Fruit fly (Drosophila melanogaster) whole organism, embryonic: ENCODE results near the gene CG5697.

Experiments
- Abd-B ChIP-seq: fragments of 200-800 bp; sonication (Bioruptor generic); optimal IDR thresholded peaks from 2 replicates; lab custom pipeline; 2018; ENCODE audit warnings: missing biosample characterization, mild to moderate bottlenecking, missing genetic modification characterization, moderate library complexity
- B-H1 ChIP-seq: fragments of 200-800 bp; sonication (Bioruptor generic); IDR thresholded peaks from 3 replicates; pipeline ENCODE4 v1.3.6; 2022; ENCODE audit warnings: missing biosample characterization, missing genetic modification characterization
- CG10209 ChIP-seq: fragments of 200-800 bp; sonication (Bioruptor generic); optimal IDR thresholded peaks from 3 replicates; lab custom pipeline; 2017; ENCODE audit warnings: missing biosample characterization, mild to moderate bottlenecking, missing genetic modification characterization, missing genetic modification reagents
- CG10654 ChIP-seq: fragments of 200-800 bp; sonication (Bioruptor generic); optimal IDR thresholded peaks from 2 replicates; lab custom pipeline; 2016; ENCODE audit warnings: missing biosample characterization, missing genetic modification characterization
- CG1233 ChIP-seq: fragments of 200-800 bp; sonication (Bioruptor generic); optimal IDR thresholded peaks from 4 replicates; lab custom pipeline; 2018; ENCODE audit warnings: missing biosample characterization, mild to moderate bottlenecking, missing genetic modification characterization
- CG13123 ChIP-seq: fragments of 200-800 bp; sonication (Bioruptor generic); optimal IDR thresholded peaks from 2 replicates; lab custom pipeline; 2016; ENCODE audit warnings: missing biosample characterization, missing genetic modification characterization
- CG14050 ChIP-seq: fragments of 200-800 bp; sonication (Bioruptor generic); IDR thresholded peaks from 3 replicates; pipeline ENCODE4 v1.3.6; 2022; ENCODE audit warnings: missing biosample characterization, missing genetic modification characterization
- CG17359 ChIP-seq: fragments of 200-800 bp; sonication (Bioruptor generic); optimal IDR thresholded peaks from 3 replicates; lab custom pipeline; 2018; ENCODE audit warnings: missing biosample characterization, mild to moderate bottlenecking, missing genetic modification characterization, moderate library complexity
- CG17361 ChIP-seq: fragments of 200-800 bp; sonication (Bioruptor generic); IDR thresholded peaks from 3 replicates; pipeline ENCODE4 v1.3.6; 2022; ENCODE audit warnings: missing biosample characterization, missing genetic modification characterization
- CG2120 ChIP-seq: fragments of 200-800 bp; sonication (Bioruptor generic); optimal IDR thresholded peaks from 3 replicates; lab custom pipeline; 2016; ENCODE audit warnings: missing biosample characterization, missing genetic modification characterization
- CG2712 ChIP-seq: fragments of 200-800 bp; optimal IDR thresholded peaks from 3 replicates; lab custom pipeline; 2019; ENCODE audit warnings: missing biosample characterization, mild to moderate bottlenecking, missing genetic modification characterization, moderate library complexity
- CG3281 ChIP-seq: fragments of 200-800 bp; sonication (Bioruptor generic); optimal IDR thresholded peaks from 3 replicates; lab custom pipeline; 2017; ENCODE audit warnings: missing biosample characterization, mild to moderate bottlenecking, missing genetic modification characterization
- CG4404 ChIP-seq: fragments of 200-800 bp; sonication (Bioruptor generic); IDR thresholded peaks from 2 replicates; pipeline ENCODE4 v1.3.6; 2022; ENCODE audit warnings: missing biosample characterization, missing genetic modification characterization
- CG4854 ChIP-seq: fragments of 200-800 bp; sonication (Bioruptor generic); optimal IDR thresholded peaks from 2 replicates; lab custom pipeline; 2016; ENCODE audit warnings: missing biosample characterization, missing genetic modification characterization, inconsistent platforms
- CG6254 ChIP-seq: fragments of 200-800 bp; sonication (Bioruptor generic); optimal IDR thresholded peaks from 3 replicates; lab custom pipeline; 2017; ENCODE audit warnings: mild to moderate bottlenecking, missing biosample characterization, missing genetic modification reagents, missing genetic modification characterization
- CG8944 ChIP-seq: fragments of 200-800 bp; sonication (Bioruptor generic); optimal IDR thresholded peaks from 3 replicates; lab custom pipeline; 2016; ENCODE audit warnings: missing biosample characterization, missing genetic modification characterization
- CG9797 ChIP-seq: fragments of 200-800 bp; sonication (Bioruptor generic); optimal IDR thresholded peaks from 3 replicates; lab custom pipeline; 2018; ENCODE audit warnings: missing biosample characterization, mild to moderate bottlenecking, missing genetic modification characterization
- CTCF ChIP-seq: fragments of 200-800 bp; sonication (Bioruptor generic); optimal IDR thresholded peaks from 2 replicates; lab custom pipeline; 2017; ENCODE audit warnings: missing biosample characterization, mild to moderate bottlenecking, missing genetic modification characterization, moderate library complexity
- CkIIα-i1 ChIP-seq: fragments of 200-800 bp; sonication (Bioruptor generic); IDR thresholded peaks from 2 replicates; pipeline ENCODE4 v1.3.6; 2022; ENCODE audit warnings: missing biosample characterization, missing genetic modification characterization
- Dbx ChIP-seq: fragments of 200-800 bp; sonication (Bioruptor generic); IDR thresholded peaks from 3 replicates; pipeline ENCODE4 v1.3.6; 2022; ENCODE audit warnings: missing biosample characterization, missing genetic modification characterization
- Dref ChIP-seq: fragments of 200-800 bp; sonication (Bioruptor generic); IDR thresholded peaks from 2 replicates; pipeline ENCODE4 v1.3.6; 2022; ENCODE audit warnings: missing biosample characterization, missing genetic modification characterization
- E2f1 ChIP-seq: fragments of 200-800 bp; sonication (Bioruptor generic); IDR thresholded peaks from 2 replicates; pipeline ENCODE4 v1.3.6; 2022; ENCODE audit warnings: missing biosample characterization, missing genetic modification characterization
- HLH54F ChIP-seq: fragments of 200-800 bp; sonication (Bioruptor generic); optimal IDR thresholded peaks from 3 replicates; lab custom pipeline; 2016; ENCODE audit warnings: missing biosample characterization, missing genetic modification characterization
- HmgD ChIP-seq: fragments of 200-800 bp; sonication (Bioruptor generic); optimal IDR thresholded peaks from 3 replicates; lab custom pipeline; 2016; ENCODE audit warnings: missing biosample characterization, missing genetic modification characterization
- Mrtf ChIP-seq: fragments of 200-800 bp; sonication (Bioruptor generic); IDR thresholded peaks from 3 replicates; pipeline ENCODE4 v1.3.6; 2022; ENCODE audit warnings: missing biosample characterization, missing genetic modification characterization
- NC2β ChIP-seq: fragments of 200-800 bp; sonication (Bioruptor generic); optimal IDR thresholded peaks from 2 replicates; lab custom pipeline; 2016; ENCODE audit warnings: missing biosample characterization, missing genetic modification characterization
- Scr ChIP-seq: fragments of 200-800 bp; sonication (Bioruptor generic); IDR thresholded peaks from 2 replicates; pipeline ENCODE4 v1.3.6; 2022; ENCODE audit warnings: missing biosample characterization, missing genetic modification characterization; ENCODE audit not compliant: partially characterized antibody
- Side ChIP-seq: fragments of 200-800 bp; sonication (Bioruptor generic); optimal IDR thresholded peaks from 2 replicates; lab custom pipeline; 2016; ENCODE audit warnings: missing biosample characterization, missing genetic modification characterization
- Six4 ChIP-seq: fragments of 200-800 bp; sonication (Bioruptor generic); optimal IDR thresholded peaks from 2 replicates; lab custom pipeline; 2016; ENCODE audit warnings: missing biosample characterization, missing genetic modification characterization
- ap ChIP-seq: fragments of 200-800 bp; sonication (Bioruptor generic); IDR thresholded peaks from 2 replicates; pipeline ENCODE4 v1.3.6; 2022; ENCODE audit warnings: missing biosample characterization, missing genetic modification characterization
- az2 ChIP-seq: fragments of 200-800 bp; sonication (Bioruptor generic); optimal IDR thresholded peaks from 3 replicates; lab custom pipeline; 2016; ENCODE audit warnings: missing biosample characterization, missing genetic modification characterization
- cg ChIP-seq: fragments of 200-800 bp; sonication (Bioruptor generic); optimal IDR thresholded peaks from 3 replicates; lab custom pipeline; 2019; ENCODE audit warnings: missing biosample characterization, mild to moderate bottlenecking, missing genetic modification characterization, moderate library complexity
- chn ChIP-seq: fragments of 200-800 bp; sonication (Bioruptor generic); optimal IDR thresholded peaks from 2 replicates; lab custom pipeline; 2016; ENCODE audit warnings: missing biosample characterization, missing genetic modification characterization
- gce ChIP-seq: fragments of 200-800 bp; sonication (Bioruptor generic); IDR thresholded peaks from 3 replicates; pipeline ENCODE4 v1.3.6; 2022; ENCODE audit warnings: missing biosample characterization, missing genetic modification characterization
- hkb ChIP-seq, 2 experiments: fragments of 200-800 bp in 1 of 2; fragments of >200 bp in 1 of 2; sonication (Bioruptor generic) in 1 of 2; IDR thresholded peaks in 1 of 2; optimal IDR thresholded peaks in 1 of 2; 2 replicates each; pipeline versions ENCODE4 v1.3.6 to Lab custom; 2017 to 2022; ENCODE audit warnings: missing biosample characterization in 1 of 2, missing genetic modification characterization in 1 of 2
- kay ChIP-seq: fragments of 200-800 bp; sonication (Bioruptor generic); optimal IDR thresholded peaks from 2 replicates; lab custom pipeline; 2016; ENCODE audit warnings: missing biosample characterization, missing genetic modification characterization
- lov ChIP-seq, 2 experiments: fragments of 200-800 bp in 1 of 2; fragments of >200 bp in 1 of 2; sonication (Bioruptor generic) in 1 of 2; IDR thresholded peaks in 1 of 2; optimal IDR thresholded peaks in 1 of 2; 2 replicates in 1 of 2; 3 replicates in 1 of 2; pipeline versions ENCODE4 v1.3.6 to Lab custom; 2017 to 2022; ENCODE audit warnings: missing biosample characterization in 1 of 2, missing genetic modification characterization in 1 of 2
- onecut ChIP-seq: fragments of 200-800 bp; sonication (Bioruptor generic); IDR thresholded peaks from 2 replicates; pipeline ENCODE4 v1.3.6; 2022; ENCODE audit warnings: missing biosample characterization, missing genetic modification characterization
- pb ChIP-seq: fragments of 200-800 bp; sonication (Bioruptor generic); optimal IDR thresholded peaks from 3 replicates; lab custom pipeline; 2016; ENCODE audit warnings: missing biosample characterization, missing genetic modification characterization
- pita ChIP-seq: fragments of 200-800 bp; sonication (Bioruptor generic); optimal IDR thresholded peaks from 2 replicates; lab custom pipeline; 2017; ENCODE audit warnings: missing biosample characterization, mild to moderate bottlenecking, missing genetic modification characterization
- row ChIP-seq: fragments of 200-800 bp; sonication (Bioruptor generic); IDR thresholded peaks from 3 replicates; pipeline ENCODE4 v1.3.6; 2022; ENCODE audit warnings: missing biosample characterization, missing genetic modification characterization
- slou ChIP-seq: fragments of 200-800 bp; sonication (Bioruptor generic); optimal IDR thresholded peaks from 3 replicates; lab custom pipeline; 2016; ENCODE audit warnings: missing biosample characterization, missing genetic modification characterization
- sqz ChIP-seq: fragments of 200-800 bp; sonication (Bioruptor generic); optimal IDR thresholded peaks from 3 replicates; lab custom pipeline; 2018; ENCODE audit warnings: missing biosample characterization, mild to moderate bottlenecking, missing genetic modification characterization
- ssp ChIP-seq: fragments of 200-800 bp; sonication (Bioruptor generic); IDR thresholded peaks from 2 replicates; pipeline ENCODE4 v1.3.6; 2022; ENCODE audit warnings: missing biosample characterization, missing genetic modification characterization
- sug ChIP-seq: fragments of 200-800 bp; optimal IDR thresholded peaks from 2 replicates; lab custom pipeline; 2019; ENCODE audit warnings: missing biosample characterization, mild to moderate bottlenecking, missing genetic modification characterization, moderate library complexity
- tgo ChIP-seq: fragments of 200-800 bp; sonication (Bioruptor generic); IDR thresholded peaks from 3 replicates; pipeline ENCODE4 v1.3.6; 2022; ENCODE audit warnings: missing biosample characterization, missing genetic modification characterization
- tin ChIP-seq: fragments of 200-800 bp; sonication (Bioruptor generic); optimal IDR thresholded peaks from 3 replicates; lab custom pipeline; 2016; ENCODE audit warnings: missing biosample characterization, missing genetic modification characterization
- tio ChIP-seq: fragments of 200-800 bp; sonication (Bioruptor generic); optimal IDR thresholded peaks from 2 replicates; lab custom pipeline; 2017; ENCODE audit warnings: missing biosample characterization, missing genetic modification characterization, inconsistent platforms
- tx ChIP-seq: fragments of 200-800 bp; sonication (Bioruptor generic); optimal IDR thresholded peaks from 2 replicates; lab custom pipeline; 2016; ENCODE audit warnings: missing biosample characterization, missing genetic modification characterization
- wdn ChIP-seq: fragments of 200-800 bp; sonication (Bioruptor generic); IDR thresholded peaks from 2 replicates; pipeline ENCODE4 v1.3.6; 2022; ENCODE audit warnings: missing biosample characterization, missing genetic modification characterization

CG5697 gene

dm6 chr3R:21060430-21061245 lies 44.9 kb downstream of the CG5697 start, which contains the start of gene Mvl (continued):
- no peak for TF ChIP-seq CG2120 (GFP tag; lab: Kevin White, UChicago)
- peak; percentile 17 for TF ChIP-seq CG9797
- no peak for TF ChIP-seq B-H1 (GFP tag; lab: Robert Waterston, UW)
- 0 out of 3 replicates have a peak, but pooled peaks have one; percentile 9 for TF ChIP-seq Dbx (GFP tag; lab: Robert Waterston, UW)
- no peak for TF ChIP-seq CG3281 (GFP tag; lab: Kevin White, UChicago)
- no peak for TF ChIP-seq tgo
- TF ChIP-seq CG13123 (GFP tag; lab: Kevin White, UChicago): no peak
- peak; percentile 27; the same call in 1 of the 2 replicates for TF ChIP-seq Scr (GFP tag; lab: Robert Waterston, UW)
- TF ChIP-seq row (GFP tag; lab: Robert Waterston, UW): 0 out of 3 replicates have a peak, but pooled peaks have one; percentile 21
- no peak for TF ChIP-seq pb (GFP tag; lab: Kevin White, UChicago)
- TF ChIP-seq Six4: no peak
- TF ChIP-seq az2 (GFP tag; lab: Kevin White, UChicago): no peak
- TF ChIP-seq CG10654 (GFP tag; lab: Kevin White, UChicago): no peak
- TF ChIP-seq CG4854 (GFP tag; lab: Kevin White, UChicago): no peak
- no peak for TF ChIP-seq Dref (GFP tag; lab: Robert Waterston, UW)
- TF ChIP-seq CG17359 (tag; lab: Kevin White, UChicago): peak; percentile 9
- no peak for TF ChIP-seq wdn (GFP tag; lab: Robert Waterston, UW)
- no peak; the same call in 1 of the 2 replicates for TF ChIP-seq onecut
- no peak for TF ChIP-seq CG10209 (GFP tag; lab: Kevin White, UChicago)
- TF ChIP-seq Mrtf: no peak
- TF ChIP-seq Abd-B: no peak
- peak; percentile 30 for TF ChIP-seq CTCF (GFP tag; lab: Kevin White, UChicago)
- no peak for TF ChIP-seq CG4404 (GFP tag; lab: Robert Waterston, UW)
- TF ChIP-seq Side (GFP tag; lab: Kevin White, UChicago): peak; percentile 25
- TF ChIP-seq cg (GFP tag; lab: Kevin White, UChicago): peak; percentile 83
- 0 out of 3 replicates have a peak, but pooled peaks have one; percentile 17 for TF ChIP-seq CG17361 (GFP tag; lab: Robert Waterston, UW)
- no peak for TF ChIP-seq CG14050 (GFP tag; lab: Robert Waterston, UW)
- TF ChIP-seq HLH54F (GFP tag; lab: Kevin White, UChicago): no peak
- no peak for TF ChIP-seq ap
- peak; percentile 47 for TF ChIP-seq kay
- TF ChIP-seq gce (GFP tag; lab: Robert Waterston, UW): no peak
- TF ChIP-seq tio (GFP tag; lab: Kevin White, UChicago): no peak
- peak; percentile 72 for TF ChIP-seq HmgD (GFP tag; lab: Kevin White, UChicago)
- no peak for TF ChIP-seq NC2β
- no peak for TF ChIP-seq sqz
- no peak for TF ChIP-seq CkIIα-i1 (GFP tag; lab: Robert Waterston, UW)
- no peak for TF ChIP-seq tin (GFP tag; lab: Kevin White, UChicago)
- TF ChIP-seq CG1233: no peak
- peak; percentile 19 for TF ChIP-seq tx (GFP tag; lab: Kevin White, UChicago)
- no peak for TF ChIP-seq slou (GFP tag; lab: Kevin White, UChicago)
- TF ChIP-seq hkb (optimal IDR thresholded peaks at IDR 0.05; lab: Kevin White, UChicago): peak; percentile 54
- 0 out of 2 replicates have a peak, but pooled peaks have one; percentile 22 for TF ChIP-seq hkb (GFP tag; IDR thresholded peaks at IDR 0.05; lab: Robert Waterston, UW)
- TF ChIP-seq CG6254 (GFP tag; lab: Kevin White, UChicago): peak; percentile 19
- TF ChIP-seq ssp (GFP tag; lab: Robert Waterston, UW): no peak
- peak; percentile 39 for TF ChIP-seq CG2712 (tag; lab: Kevin White, UChicago)
- no peak for TF ChIP-seq chn (GFP tag; lab: Kevin White, UChicago)
- TF ChIP-seq CG8944 (GFP tag; lab: Kevin White, UChicago): no peak
- TF ChIP-seq pita (GFP tag; lab: Kevin White, UChicago): no peak
- no peak for TF ChIP-seq E2f1 (GFP tag; lab: Robert Waterston, UW)
- peak; percentile 62 for TF ChIP-seq sug (tag; lab: Kevin White, UChicago)
- no peak for TF ChIP-seq lov (optimal IDR thresholded peaks at IDR 0.05; lab: Kevin White, UChicago)
- TF ChIP-seq lov (GFP tag; IDR thresholded peaks at IDR 0.05; lab: Robert Waterston, UW): no peak
